Fruit fly (Drosophila melanogaster): Measurements from ENCODE around the gene CG9813.
A peak's percentile ranks its signal among the peaks of the same experiment; 100 is the strongest.

The CG9813 gene

dm6 chr3R:13404841-13405441 is 25.4 kb upstream of the CG9813 start, which contains the start of gene yellow-e3:
Gene yellow-e3, minus strand, starts transcription at chr3R:13404870.
- TF ChIP-seq CG3838 (GFP tag; optimal IDR thresholded peaks at IDR 0.05) (no peak), Sry-β (GFP tag; optimal IDR thresholded peaks at IDR 0.05) (no peak), CG13775 (GFP tag; optimal IDR thresholded peaks at IDR 0.05) (peak; percentile 30), CG10654 (GFP tag; optimal IDR thresholded peaks at IDR 0.05) (no peak), CG5953 (GFP tag; IDR thresholded peaks at IDR 0.05) (no peak), CG15601 (tag; optimal IDR thresholded peaks at IDR 0.05) (peak; percentile 24), az2 (GFP tag; optimal IDR thresholded peaks at IDR 0.05) (peak; percentile 34), D19A (tag; optimal IDR thresholded peaks at IDR 0.05) (peak; percentile 59), CG7745 (tag; optimal IDR thresholded peaks at IDR 0.05) (peak; percentile 13), gcm (GFP tag; optimal IDR thresholded peaks at IDR 0.05) (peak; percentile 29), fd102C (GFP tag; optimal IDR thresholded peaks at IDR 0.05) (peak; percentile 64), CG18011 (GFP tag; optimal IDR thresholded peaks at IDR 0.05) (no peak), Fer3 (tag; optimal IDR thresholded peaks at IDR 0.05) (no peak), phol (tag; optimal IDR thresholded peaks at IDR 0.05) (peak; percentile 52), Myb (GFP tag; optimal IDR thresholded peaks at IDR 0.05) (no peak), gcm2 (GFP tag; optimal IDR thresholded peaks at IDR 0.05) (no peak), zen (tag; optimal IDR thresholded peaks at IDR 0.05) (peak; percentile 93), Atf-2 (GFP tag; optimal IDR thresholded peaks at IDR 0.05) (no peak), CG8924 (tag; optimal IDR thresholded peaks at IDR 0.05) (peak; percentile 64), CG17361 (GFP tag; IDR thresholded peaks at IDR 0.05) (peak; percentile 38; the same call in 1 of the 3 replicates), CG2202 (tag; optimal IDR thresholded peaks at IDR 0.05) (peak; percentile 38), sd (tag; optimal IDR thresholded peaks at IDR 0.05) (no peak), CG4360 (GFP tag; IDR thresholded peaks at IDR 0.05) (no peak), CG17829 (tag; optimal IDR thresholded peaks at IDR 0.05) (peak; percentile 58), CG10979 (tag; optimal IDR thresholded peaks at IDR 0.05) (peak; percentile 76), CG12391 (tag; optimal IDR thresholded peaks at IDR 0.05) (peak; percentile 48), fd96Cb (tag; optimal IDR thresholded peaks at IDR 0.05) (peak; percentile 20), CG30403 (GFP tag; optimal IDR thresholded peaks at IDR 0.05) (peak; percentile 16), gem (tag; optimal IDR thresholded peaks at IDR 0.05) (peak; percentile 65), CoRest (tag; optimal IDR thresholded peaks at IDR 0.05) (peak; percentile 25), row (GFP tag; IDR thresholded peaks at IDR 0.05) (peak; percentile 53), CG10321 (GFP tag; IDR thresholded peaks at IDR 0.05) (no peak), CG33557 (GFP tag; optimal IDR thresholded peaks at IDR 0.05) (peak; percentile 81), CG4820 (GFP tag; optimal IDR thresholded peaks at IDR 0.05) (no peak), ac (GFP tag; optimal IDR thresholded peaks at IDR 0.05) (peak; percentile 42), lola (GFP tag; optimal IDR thresholded peaks at IDR 0.05) (peak in 1 of 3 experiments; percentile 82), zfh1 (GFP tag; IDR thresholded peaks at IDR 0.05) (peak; percentile 64; the same call in 2 of the 3 replicates), twi (tag; optimal IDR thresholded peaks at IDR 0.05) (peak; percentile 25), NC2α (GFP tag; optimal IDR thresholded peaks at IDR 0.05) (no peak), exex (tag; optimal IDR thresholded peaks at IDR 0.05) (no peak), Dfd (GFP tag; optimal IDR thresholded peaks at IDR 0.05) (no peak), rib (GFP tag; IDR thresholded peaks at IDR 0.05) (no peak), ATbp (GFP tag; optimal IDR thresholded peaks at IDR 0.05) (no peak), Eip74EF (GFP tag; optimal IDR thresholded peaks at IDR 0.05) (no peak), CG4617 (GFP tag; optimal IDR thresholded peaks at IDR 0.05; ENCODE audit: borderline replicate concordance) (no peak), Optix (GFP tag; IDR thresholded peaks at IDR 0.05) (no peak), CG9727 (GFP tag; optimal IDR thresholded peaks at IDR 0.05) (peak; percentile 75), pzg (GFP tag; optimal IDR thresholded peaks at IDR 0.05) (no peak), CG3281 (GFP tag; optimal IDR thresholded peaks at IDR 0.05) (no peak)
